Worm (Caenorhabditis elegans) whole organism, L4 larva: ENCODE results near the gene mrpl-53.

ENCODE experiments used
- F44E2.7 ChIP-seq: fragments of 200-800 bp; sonication (Bioruptor generic); IDR thresholded peaks from 2 replicates; pipeline ENCODE4 v2.1.2; 2022; ENCODE audit warnings: missing genetic modification characterization, missing compliant biosample characterization
- ama-1 ChIP-seq: fragments of 150-350 bp; optimal IDR thresholded peaks from 2 replicates; lab custom pipeline; 2014; ENCODE audit warnings: inconsistent platforms, mixed read lengths
- egl-27 ChIP-seq: sonication (generic microtip); optimal IDR thresholded peaks from 3 replicates; lab custom pipeline; 2017; ENCODE audit warnings: missing biosample characterization, missing genetic modification reagents, missing genetic modification characterization
- nhr-237 ChIP-seq: sonication (generic microtip); optimal IDR thresholded peaks from 2 replicates; lab custom pipeline; 2017; ENCODE audit warnings: missing biosample characterization, missing genetic modification characterization
- pha-4 ChIP-seq, 2 experiments: fragments of 150-350 bp in 1 of 2; fragments of 200-800 bp in 1 of 2; sonication (Bioruptor generic) in 1 of 2; IDR thresholded peaks in 1 of 2; optimal IDR thresholded peaks in 1 of 2; 2 replicates each; pipeline versions ENCODE4 v1.3.6 to Lab custom; 2014 to 2022; ENCODE audit warnings: missing genetic modification characterization in 2 of 2, missing genetic modification reagents in 2 of 2, missing biosample characterization in 1 of 2, missing compliant biosample characterization in 1 of 2
- pqm-1 ChIP-seq: sonication (generic microtip); optimal IDR thresholded peaks from 2 replicates; lab custom pipeline; 2017; ENCODE audit warnings: missing biosample characterization, missing genetic modification characterization
- snpc-4 ChIP-seq: fragments of 150-350 bp; optimal IDR thresholded peaks from 2 replicates; lab custom pipeline; 2014; ENCODE audit warnings: missing biosample characterization, missing genetic modification characterization
- unc-39 ChIP-seq: sonication (generic microtip); optimal IDR thresholded peaks from 2 replicates; lab custom pipeline; 2017; ENCODE audit warnings: missing biosample characterization, missing genetic modification characterization

DNA sequence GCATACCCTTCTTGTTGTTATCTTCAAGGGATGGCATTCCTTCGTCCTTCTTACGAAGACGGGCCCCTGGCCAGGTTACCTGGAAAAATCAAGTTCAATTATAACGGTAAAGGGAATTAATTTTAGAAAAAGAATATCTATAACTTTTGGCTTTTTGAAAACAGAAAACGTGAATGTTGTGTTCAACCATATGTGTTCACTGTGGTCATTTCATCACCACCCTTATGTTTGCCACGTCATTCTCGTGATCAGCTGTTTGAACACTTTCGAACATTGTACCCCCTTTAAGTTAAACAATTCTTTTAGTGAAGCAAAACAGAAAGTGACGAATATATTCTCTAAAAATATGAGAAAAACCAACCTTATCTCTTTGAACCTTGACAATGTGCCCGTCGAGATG, 21.3 kb downstream of the mrpl-53 start:
- TF ChIP-seq nhr-237 (tag; lab: Kevin White, UChicago), result no peak
- no peak for TF ChIP-seq F44E2.7 (GFP tag; lab: Robert Waterston, UW)
- no peak for TF ChIP-seq ama-1 (lab: Kevin White, UChicago)
- no peak for TF ChIP-seq snpc-4 (tag; lab: Kevin White, UChicago)
- no peak for TF ChIP-seq egl-27 (tag; lab: Kevin White, UChicago)
- no peak for TF ChIP-seq unc-39 (tag; lab: Kevin White, UChicago)
- TF ChIP-seq pqm-1 (tag; lab: Kevin White, UChicago), result no peak
- TF ChIP-seq pha-4 (GFP tag; IDR thresholded peaks at IDR 0.05; lab: Robert Waterston, UW), result no peak
- no peak for TF ChIP-seq pha-4 (tag; optimal IDR thresholded peaks at IDR 0.05; lab: Kevin White, UChicago)
